Worm (Caenorhabditis elegans): Measurements from ENCODE around the gene T28F3.8.

Gene T28F3.8

DNA sequence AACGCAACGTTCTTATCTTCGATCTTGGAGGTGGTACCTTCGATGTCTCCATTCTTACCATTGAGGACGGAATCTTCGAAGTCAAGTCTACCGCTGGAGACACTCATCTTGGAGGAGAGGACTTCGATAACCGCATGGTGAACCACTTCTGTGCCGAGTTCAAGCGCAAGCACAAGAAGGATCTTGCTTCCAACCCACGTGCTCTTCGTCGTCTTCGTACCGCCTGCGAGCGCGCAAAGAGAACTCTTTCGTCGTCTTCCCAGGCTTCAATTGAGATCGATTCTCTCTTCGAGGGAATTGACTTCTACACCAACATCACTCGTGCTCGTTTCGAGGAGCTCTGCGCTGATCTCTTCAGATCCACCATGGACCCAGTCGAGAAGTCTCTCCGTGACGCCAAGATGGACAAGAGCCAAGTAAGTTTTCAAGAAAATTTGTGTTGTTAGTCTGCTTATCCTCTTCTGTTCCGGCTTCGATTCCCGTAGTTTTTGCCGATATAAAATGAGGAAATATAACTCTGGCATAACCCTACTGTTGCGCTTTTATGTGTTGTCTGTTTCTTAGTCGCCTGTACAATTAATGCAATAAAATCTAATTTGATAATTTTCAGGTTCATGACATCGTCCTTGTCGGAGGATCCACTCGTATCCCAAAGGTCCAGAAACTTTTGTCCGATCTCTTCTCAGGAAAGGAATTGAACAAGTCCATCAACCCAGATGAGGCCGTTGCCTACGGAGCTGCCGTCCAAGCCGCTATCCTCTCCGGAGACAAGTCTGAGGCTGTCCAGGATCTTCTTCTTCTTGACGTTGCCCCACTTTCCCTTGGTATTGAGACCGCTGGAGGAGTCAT lies 27.3 kb downstream of the T28F3.8 start (continued):
- peak; percentile 73 for TF ChIP-seq pha-4 (GFP tag; IDR thresholded peaks at IDR 0.05)
- TF ChIP-seq pha-4 (tag; optimal IDR thresholded peaks at IDR 0.05) = no peak
- no peak for TF ChIP-seq nhr-10 (tag; optimal IDR thresholded peaks at IDR 0.05)
- TF ChIP-seq R02D3.7 (tag; optimal IDR thresholded peaks at IDR 0.05) = no peak
- TF ChIP-seq hlh-30 (tag; optimal IDR thresholded peaks at IDR 0.05; ENCODE audit: insufficient read depth) = no peak
- no peak for TF ChIP-seq daf-16 (GFP tag; optimal IDR thresholded peaks at IDR 0.05)
- TF ChIP-seq daf-16 (tag; optimal IDR thresholded peaks at IDR 0.05) = peak; percentile 12
- no peak for TF ChIP-seq nhr-6 (tag; optimal IDR thresholded peaks at IDR 0.05)

DNA sequence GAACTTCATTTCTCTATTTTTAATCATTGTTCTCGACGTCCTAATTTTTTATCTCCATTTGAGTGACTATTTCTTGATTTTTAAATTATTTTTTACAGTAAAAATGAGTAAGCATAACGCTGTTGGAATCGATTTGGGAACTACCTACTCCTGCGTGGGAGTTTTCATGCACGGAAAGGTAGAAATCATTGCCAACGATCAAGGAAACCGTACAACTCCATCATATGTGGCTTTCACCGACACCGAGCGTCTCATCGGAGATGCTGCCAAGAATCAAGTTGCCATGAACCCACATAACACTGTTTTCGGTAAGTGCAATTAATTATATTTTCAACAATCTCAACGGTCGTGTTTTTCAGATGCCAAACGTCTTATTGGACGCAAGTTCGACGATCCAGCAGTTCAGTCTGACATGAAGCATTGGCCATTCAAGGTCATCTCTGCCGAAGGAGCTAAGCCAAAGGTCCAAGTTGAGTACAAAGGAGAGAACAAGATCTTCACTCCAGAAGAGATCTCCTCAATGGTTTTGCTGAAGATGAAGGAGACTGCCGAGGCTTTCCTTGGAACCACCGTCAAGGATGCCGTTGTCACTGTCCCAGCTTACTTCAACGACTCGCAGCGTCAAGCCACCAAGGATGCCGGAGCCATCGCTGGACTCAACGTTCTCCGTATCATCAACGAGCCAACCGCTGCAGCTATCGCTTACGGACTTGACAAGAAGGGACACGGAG lies 28.1 kb downstream of the T28F3.8 start, which contains the start of gene hsp-1:
Gene hsp-1 (plus strand): TSS at position 99 of the 731 bp plus-strand sequence.
- TF ChIP-seq php-3 (GFP tag; IDR thresholded peaks at IDR 0.05) = no peak
- no peak for TF ChIP-seq ces-1 (GFP tag; optimal IDR thresholded peaks at IDR 0.05)
- no peak for TF ChIP-seq nhr-41 (GFP tag; IDR thresholded peaks at IDR 0.05)
- TF ChIP-seq snpc-4 (tag; optimal IDR thresholded peaks at IDR 0.05) = no peak
- no peak for TF ChIP-seq lin-29 (GFP tag; IDR thresholded peaks at IDR 0.05)
- no peak for TF ChIP-seq mdl-1 (tag; optimal IDR thresholded peaks at IDR 0.05)
- TF ChIP-seq madf-9 (GFP tag; conservative IDR thresholded peaks at IDR 0.05) = no peak
- TF ChIP-seq daf-16 (GFP tag; optimal IDR thresholded peaks at IDR 0.05) = peak in 1 of 2 experiments; percentile 2
- TF ChIP-seq daf-16 (tag; optimal IDR thresholded peaks at IDR 0.05) = no peak
- no peak for TF ChIP-seq zip-11 (GFP tag; IDR thresholded peaks at IDR 0.05)
- TF ChIP-seq unc-130 (GFP tag; optimal IDR thresholded peaks at IDR 0.05) = no peak
- TF ChIP-seq lin-38 (GFP tag; IDR thresholded peaks at IDR 0.05) = no peak
- no peak for TF ChIP-seq fkh-10 (GFP tag; optimal IDR thresholded peaks at IDR 0.05)
- no peak for TF ChIP-seq hlh-30 (tag; optimal IDR thresholded peaks at IDR 0.05; ENCODE audit: insufficient read depth)
- 0 out of 2 replicates have a peak, but pooled peaks have one; percentile 35 for TF ChIP-seq mdt-29 (GFP tag; IDR thresholded peaks at IDR 0.05)
- TF ChIP-seq D1046.2 (GFP tag; IDR thresholded peaks at IDR 0.05) = no peak
- peak; percentile 96 for TF ChIP-seq aha-1 (tag)
- TF ChIP-seq daf-8 (GFP tag; IDR thresholded peaks at IDR 0.05) = no peak
- no peak for TF ChIP-seq tag-97 (GFP tag; IDR thresholded peaks at IDR 0.05)
- TF ChIP-seq saeg-2 (GFP tag; IDR thresholded peaks at IDR 0.05) = no peak
- TF ChIP-seq nhr-11 (tag; optimal IDR thresholded peaks at IDR 0.05) = no peak
- TF ChIP-seq pha-4 (GFP tag; IDR thresholded peaks at IDR 0.05) = no peak
- TF ChIP-seq pha-4 (tag; optimal IDR thresholded peaks at IDR 0.05) = no peak
- TF ChIP-seq F37D6.2 (tag; optimal IDR thresholded peaks at IDR 0.05) = no peak
- no peak for TF ChIP-seq jun-1 (tag; optimal IDR thresholded peaks at IDR 0.05)
- TF ChIP-seq lim-7 (GFP tag; IDR thresholded peaks at IDR 0.05) = peak; percentile 74
- TF ChIP-seq Y75B8A.6 (GFP tag; IDR thresholded peaks at IDR 0.05) = peak; percentile 33; the same call in 1 of the 2 replicates
- TF ChIP-seq sdz-12 (GFP tag; optimal IDR thresholded peaks at IDR 0.05) = no peak
- no peak for TF ChIP-seq R02D3.7 (tag; optimal IDR thresholded peaks at IDR 0.05)
- TF ChIP-seq daf-19 (GFP tag; conservative IDR thresholded peaks at IDR 0.05) = peak; percentile 54; the same call in 1 of the 2 replicates
- no peak for TF ChIP-seq nhr-6 (tag; optimal IDR thresholded peaks at IDR 0.05)
- no peak for TF ChIP-seq Y5F2A.4 (GFP tag; optimal IDR thresholded peaks at IDR 0.05)
- TF ChIP-seq mxl-2 (GFP tag; conservative IDR thresholded peaks at IDR 0.05) = 0 out of 2 replicates have a peak, but pooled peaks have one; percentile 2
- TF ChIP-seq F10B5.3 (tag; optimal IDR thresholded peaks at IDR 0.05) = no peak
- no peak for TF ChIP-seq skn-1 (tag; optimal IDR thresholded peaks at IDR 0.05)
- 0 out of 2 replicates have a peak, but pooled peaks have one; percentile 70 for TF ChIP-seq snpc-1.2 (GFP tag; IDR thresholded peaks at IDR 0.05)
- no peak for TF ChIP-seq hmg-1.1 (GFP tag; IDR thresholded peaks at IDR 0.05)
- TF ChIP-seq zag-1 (tag; optimal IDR thresholded peaks at IDR 0.05) = no peak
- no peak for TF ChIP-seq ZK546.5 (tag; optimal IDR thresholded peaks at IDR 0.05)
- TF ChIP-seq nhr-77 (tag; optimal IDR thresholded peaks at IDR 0.05) = no peak
- TF ChIP-seq nhr-28 (tag; optimal IDR thresholded peaks at IDR 0.05) = no peak
- TF ChIP-seq lir-3 (tag; optimal IDR thresholded peaks at IDR 0.05) = no peak
- TF ChIP-seq egl-43 (GFP tag; IDR thresholded peaks at IDR 0.05) = peak; percentile 3; the same call in 1 of the 2 replicates
- TF ChIP-seq nhr-25 (tag; optimal IDR thresholded peaks at IDR 0.05; ENCODE audit: borderline replicate concordance, insufficient read depth) = no peak
- TF ChIP-seq mep-1 (tag; optimal IDR thresholded peaks at IDR 0.05) = no peak
